Worm (Caenorhabditis elegans): Measurements from ENCODE around the gene cdc-25.3.

cdc-25.3 gene

ce11 chrIII:8926512-8926911 is 8.8 kb upstream of the cdc-25.3 start:
- TF ChIP-seq W03F9.2 (tag; optimal IDR thresholded peaks at IDR 0.05) = no peak
- no peak for TF ChIP-seq dao-5 (tag; optimal IDR thresholded peaks at IDR 0.05)
- no peak for TF ChIP-seq him-1 (tag; optimal IDR thresholded peaks at IDR 0.05)

ce11 chrIII:8925539-8925938 is 7.8 kb upstream of the cdc-25.3 start:
- TF ChIP-seq W03F9.2 (tag; optimal IDR thresholded peaks at IDR 0.05) (no peak), dao-5 (tag; optimal IDR thresholded peaks at IDR 0.05) (no peak), him-1 (tag; optimal IDR thresholded peaks at IDR 0.05) (no peak)

- no peak for TF ChIP-seq dao-5 (tag; optimal IDR thresholded peaks at IDR 0.05)
- TF ChIP-seq W03F9.2 (tag; optimal IDR thresholded peaks at IDR 0.05) = no peak
- no peak for TF ChIP-seq him-1 (tag; optimal IDR thresholded peaks at IDR 0.05)
Observed at ce11 chrIII:8923937-8924336, 6.2 kb upstream of the cdc-25.3 start, which contains the start of gene ZK637.12. ZK637.12 (plus strand) TSS chrIII:8924237.

- no peak for TF ChIP-seq dao-5 (tag; optimal IDR thresholded peaks at IDR 0.05)
- no peak for TF ChIP-seq W03F9.2 (tag; optimal IDR thresholded peaks at IDR 0.05)
Observed at ce11 chrIII:8923240-8923734, 5.6 kb upstream of the cdc-25.3 start, which contains the start of gene glb-1. glb-1 (minus strand) TSS chrIII:8923290.

ce11 chrIII:8922061-8922460 is 4.3 kb upstream of the cdc-25.3 start:
- TF ChIP-seq him-1 (tag; optimal IDR thresholded peaks at IDR 0.05) = no peak

- TF ChIP-seq him-1 (tag; optimal IDR thresholded peaks at IDR 0.05) (no peak), dao-5 (tag; optimal IDR thresholded peaks at IDR 0.05) (no peak), W03F9.2 (tag; optimal IDR thresholded peaks at IDR 0.05) (no peak)
Observed at ce11 chrIII:8919784-8920183, 2.1 kb upstream of the cdc-25.3 start, which contains the start of gene ZK637.15. ZK637.15 (plus strand) TSS chrIII:8920084.

- TF ChIP-seq W03F9.2 (tag; optimal IDR thresholded peaks at IDR 0.05) (no peak), him-1 (tag; optimal IDR thresholded peaks at IDR 0.05) (no peak), dao-5 (tag; optimal IDR thresholded peaks at IDR 0.05) (no peak)
Observed at ce11 chrIII:8913469-8913868, 4.3 kb downstream of the cdc-25.3 start, which contains the start of gene trxr-2. trxr-2 (plus strand) TSS chrIII:8913769.

ce11 chrIII:8911598-8912194 is 6.0 kb downstream of the cdc-25.3 start, which contains the start of gene tpk-1:
tpk-1 (plus strand) TSS chrIII:8912144.
- TF ChIP-seq him-1 (tag; optimal IDR thresholded peaks at IDR 0.05) (peak; percentile 26), W03F9.2 (tag; optimal IDR thresholded peaks at IDR 0.05) (no peak), dao-5 (tag; optimal IDR thresholded peaks at IDR 0.05) (no peak)

- no peak for TF ChIP-seq dao-5 (tag; optimal IDR thresholded peaks at IDR 0.05)
- no peak for TF ChIP-seq W03F9.2 (tag; optimal IDR thresholded peaks at IDR 0.05)
- no peak for TF ChIP-seq him-1 (tag; optimal IDR thresholded peaks at IDR 0.05)
Observed at ce11 chrIII:8910139-8910538, 7.6 kb downstream of the cdc-25.3 start.

- TF ChIP-seq dao-5 (tag; optimal IDR thresholded peaks at IDR 0.05) (no peak), him-1 (tag; optimal IDR thresholded peaks at IDR 0.05) (peak; percentile 4)
Observed at ce11 chrIII:8904914-8905665, 12.6 kb downstream of the cdc-25.3 start, which contains the start of gene unc-32. unc-32 (plus strand) TSS chrIII:8905615.

- peak; percentile 87 for TF ChIP-seq him-1 (tag; optimal IDR thresholded peaks at IDR 0.05)
- peak; percentile 97 for TF ChIP-seq W03F9.2 (tag; optimal IDR thresholded peaks at IDR 0.05)
- no peak for TF ChIP-seq dao-5 (tag; optimal IDR thresholded peaks at IDR 0.05)
Observed at ce11 chrIII:8904044-8904443, 13.7 kb downstream of the cdc-25.3 start, which contains the start of gene lin-9. lin-9 (minus strand) TSS chrIII:8904131.

ce11 chrIII:8903263-8903662 is 14.5 kb downstream of the cdc-25.3 start:
- TF ChIP-seq W03F9.2 (tag; optimal IDR thresholded peaks at IDR 0.05) = no peak
- TF ChIP-seq dao-5 (tag; optimal IDR thresholded peaks at IDR 0.05) = no peak
- no peak for TF ChIP-seq him-1 (tag; optimal IDR thresholded peaks at IDR 0.05)

ce11 chrIII:8899767-8900166 is 18.0 kb downstream of the cdc-25.3 start:
- no peak for TF ChIP-seq dao-5 (tag; optimal IDR thresholded peaks at IDR 0.05)
- peak; percentile 65 for TF ChIP-seq W03F9.2 (tag; optimal IDR thresholded peaks at IDR 0.05)

ce11 chrIII:8894782-8895181 is 22.9 kb downstream of the cdc-25.3 start, which contains the start of gene asna-1:
asna-1 (plus strand) TSS chrIII:8895082.
- TF ChIP-seq W03F9.2 (tag; optimal IDR thresholded peaks at IDR 0.05) = no peak
- no peak for TF ChIP-seq dao-5 (tag; optimal IDR thresholded peaks at IDR 0.05)
- no peak for TF ChIP-seq him-1 (tag; optimal IDR thresholded peaks at IDR 0.05)

All from whole organism, L4/young adult.